Fruit fly (Drosophila melanogaster): ENCODE measurements around the gene CG6959.

CG6959 gene

dm6 chr3R:11773999-11774397, 95.3 kb downstream of the CG6959 start (continued):
- TF ChIP-seq vri (GFP tag; optimal IDR thresholded peaks at IDR 0.05) (no peak), Ets21C (GFP tag; optimal IDR thresholded peaks at IDR 0.05) (no peak), pdm3 (GFP tag; optimal IDR thresholded peaks at IDR 0.05) (peak; percentile 36), CG6792 (GFP tag; optimal IDR thresholded peaks at IDR 0.05) (peak; percentile 49), CG8119 (GFP tag; IDR thresholded peaks at IDR 0.05) (peak; percentile 36; the same call in 1 of the 3 replicates), CG9139 (GFP tag; optimal IDR thresholded peaks at IDR 0.05) (peak; percentile 6), CG6808 (GFP tag; optimal IDR thresholded peaks at IDR 0.05) (peak; percentile 47), CG31627 (GFP tag; optimal IDR thresholded peaks at IDR 0.05) (peak; percentile 27), lz (GFP tag; optimal IDR thresholded peaks at IDR 0.05) (peak; percentile 43), Hr39 (GFP tag; optimal IDR thresholded peaks at IDR 0.05) (peak; percentile 0), CG6276 (GFP tag; optimal IDR thresholded peaks at IDR 0.05) (no peak), Sox14 (GFP tag; optimal IDR thresholded peaks at IDR 0.05) (peak; percentile 24)

dm6 chr3R:11773325-11773998, 95.8 kb downstream of the CG6959 start:
- TF ChIP-seq CG8119 (GFP tag; IDR thresholded peaks at IDR 0.05) (peak; percentile 50; the same call in 1 of the 3 replicates), topi (GFP tag; optimal IDR thresholded peaks at IDR 0.05) (no peak), Blimp-1 (GFP tag; optimal IDR thresholded peaks at IDR 0.05) (peak; percentile 70), CG1621 (tag; optimal IDR thresholded peaks at IDR 0.05) (peak; percentile 44), Sox102F (GFP tag; optimal IDR thresholded peaks at IDR 0.05) (no peak), CG32006 (GFP tag; optimal IDR thresholded peaks at IDR 0.05) (peak; percentile 0), CG3919 (GFP tag; optimal IDR thresholded peaks at IDR 0.05) (no peak), Sox15 (GFP tag; optimal IDR thresholded peaks at IDR 0.05) (no peak), CG6854 (GFP tag; optimal IDR thresholded peaks at IDR 0.05) (peak; percentile 27), CG6163 (GFP tag; IDR thresholded peaks at IDR 0.05) (0 out of 3 replicates have a peak, but pooled peaks have one; percentile 53), CG15336 (GFP tag; IDR thresholded peaks at IDR 0.05) (peak; percentile 38), Eip78C (GFP tag) (peak; percentile 37)

Data from whole organism, prepupa.